Fruit fly (Drosophila melanogaster): ENCODE data around the gene Cyp308a1.

- TF ChIP-seq CTCF (optimal IDR thresholded peaks at IDR 0.05) (no peak), CG8478 (optimal IDR thresholded peaks at IDR 0.05) (no peak)
Observed at dm6 chrX:18682815-18683214, 26.9 kb upstream of the Cyp308a1 start.

Data from S2 (cell line).